Worm (Caenorhabditis elegans) whole organism, early embryonic: Measurements from ENCODE around the gene nhr-207.

Experiments
- ama-1 ChIP-seq: fragments of 150-350 bp; optimal IDR thresholded peaks from 2 replicates; lab custom pipeline; 2014
- tbx-11 ChIP-seq: fragments of 200-800 bp; sonication (Bioruptor generic); IDR thresholded peaks from 2 replicates; pipeline ENCODE4 v1.3.6; 2022; ENCODE audit warnings: missing genetic modification characterization, missing compliant biosample characterization

DNA sequence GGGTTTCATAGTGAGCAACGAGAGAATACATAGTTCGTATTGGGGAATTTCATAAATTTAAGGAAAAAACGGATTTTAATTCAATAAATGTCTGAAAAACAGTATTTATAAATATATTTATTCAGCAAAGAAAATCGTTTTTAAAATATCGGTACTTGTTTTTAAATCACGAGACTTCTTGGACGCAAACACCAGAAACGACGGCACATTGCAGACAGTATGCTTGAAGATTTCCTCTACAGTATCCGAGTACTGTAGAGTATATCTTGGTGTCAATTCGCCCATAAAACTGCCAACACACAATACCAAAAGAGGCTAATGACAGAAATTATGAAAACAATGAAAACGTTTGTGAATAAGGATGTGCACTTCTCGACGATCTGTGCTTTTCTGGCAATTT, 30.1 kb upstream of the nhr-207 start:
- TF ChIP-seq tbx-11, result no peak
- no peak for TF ChIP-seq ama-1
